Worm (Caenorhabditis elegans) whole organism, late embryonic: ENCODE data around the gene taf-10.

ENCODE experiments used
- C08G9.2 ChIP-seq: sonication (generic microtip); optimal IDR thresholded peaks from 2 replicates; lab custom pipeline; 2016; ENCODE audit warnings: mild to moderate bottlenecking, missing genetic modification characterization, moderate library complexity, missing compliant biosample characterization
- C38D4.7 ChIP-seq: fragments of 200-800 bp; sonication (Bioruptor generic); optimal IDR thresholded peaks from 2 replicates; lab custom pipeline; 2018; ENCODE audit warnings: mild to moderate bottlenecking, missing genetic modification characterization, moderate library complexity, missing compliant biosample characterization
- F13H6.1 ChIP-seq: sonication (generic microtip); optimal IDR thresholded peaks from 2 replicates; lab custom pipeline; 2016; ENCODE audit warnings: missing genetic modification characterization, missing compliant biosample characterization
- K02D7.2 ChIP-seq: sonication (generic microtip); optimal IDR thresholded peaks from 2 replicates; lab custom pipeline; 2017; ENCODE audit warnings: mild to moderate bottlenecking, missing genetic modification characterization, missing compliant biosample characterization
- T23F11.4 ChIP-seq: fragments of 200-800 bp; sonication (Bioruptor generic); optimal IDR thresholded peaks from 2 replicates; lab custom pipeline; 2018; ENCODE audit warnings: mild to moderate bottlenecking, missing genetic modification characterization, missing compliant biosample characterization
- ahr-1 ChIP-seq: sonication (generic microtip); optimal IDR thresholded peaks from 2 replicates; lab custom pipeline; 2016; ENCODE audit warnings: missing genetic modification characterization, missing compliant biosample characterization
- ama-1 ChIP-seq: fragments of 150-350 bp; optimal IDR thresholded peaks from 2 replicates; lab custom pipeline; 2014
- ceh-14 ChIP-seq: sonication (generic microtip); optimal IDR thresholded peaks from 2 replicates; lab custom pipeline; 2016; ENCODE audit warnings: missing genotype, missing genetic modification characterization, missing compliant biosample characterization
- ceh-18 ChIP-seq: sonication (generic microtip); optimal IDR thresholded peaks from 2 replicates; lab custom pipeline; 2016; ENCODE audit warnings: missing genetic modification characterization, missing compliant biosample characterization
- ceh-19 ChIP-seq: fragments of 200-800 bp; sonication (Bioruptor generic); optimal IDR thresholded peaks from 2 replicates; lab custom pipeline; 2018; ENCODE audit warnings: mild to moderate bottlenecking, missing genetic modification characterization, missing compliant biosample characterization
- ceh-2 ChIP-seq: sonication (generic microtip); optimal IDR thresholded peaks from 2 replicates; lab custom pipeline; 2016; ENCODE audit warnings: missing genotype, missing genetic modification characterization, missing compliant biosample characterization
- ceh-30 ChIP-seq: fragments of 150-350 bp; optimal IDR thresholded peaks from 2 replicates; lab custom pipeline; 2014; ENCODE audit warnings: missing biosample characterization, missing genetic modification characterization
- ceh-34 ChIP-seq: sonication (generic microtip); optimal IDR thresholded peaks from 2 replicates; lab custom pipeline; 2016; ENCODE audit warnings: mild to moderate bottlenecking, missing genetic modification characterization, missing compliant biosample characterization
- ceh-45 ChIP-seq: fragments of 200-800 bp; sonication (Bioruptor generic); IDR thresholded peaks from 2 replicates; pipeline ENCODE4 v1.3.6; 2022; ENCODE audit warnings: missing genetic modification reagents, missing genetic modification characterization, missing compliant biosample characterization
- ceh-48 ChIP-seq: sonication (generic microtip); optimal IDR thresholded peaks from 2 replicates; lab custom pipeline; 2016; ENCODE audit warnings: missing genetic modification characterization, inconsistent platforms, missing compliant biosample characterization
- ceh-9 ChIP-seq: sonication (generic microtip); optimal IDR thresholded peaks from 2 replicates; lab custom pipeline; 2016; ENCODE audit warnings: mild to moderate bottlenecking, missing genetic modification characterization, inconsistent platforms, missing compliant biosample characterization
- dmd-4 ChIP-seq: sonication (generic microtip); optimal IDR thresholded peaks from 2 replicates; lab custom pipeline; 2016; ENCODE audit warnings: borderline replicate concordance, missing genetic modification characterization, missing compliant biosample characterization
- dve-1 ChIP-seq: sonication (generic microtip); optimal IDR thresholded peaks from 2 replicates; lab custom pipeline; 2017; ENCODE audit warnings: antibody characterized with exemption, mild to moderate bottlenecking, missing genetic modification characterization, missing compliant biosample characterization
- eyg-1 ChIP-seq: sonication (generic microtip); optimal IDR thresholded peaks from 2 replicates; lab custom pipeline; 2016; ENCODE audit warnings: missing genotype, missing genetic modification characterization, missing compliant biosample characterization
- fkh-10 ChIP-seq: fragments of 150-350 bp; optimal IDR thresholded peaks from 2 replicates; lab custom pipeline; 2014; ENCODE audit warnings: missing biosample characterization, missing genetic modification reagents, missing genetic modification characterization
- fkh-6 ChIP-seq: sonication (generic microtip); optimal IDR thresholded peaks from 2 replicates; lab custom pipeline; 2016; ENCODE audit warnings: missing genetic modification characterization, missing compliant biosample characterization
- gmeb-2 ChIP-seq: sonication (generic microtip); optimal IDR thresholded peaks from 2 replicates; lab custom pipeline; 2016; ENCODE audit warnings: missing genetic modification characterization, inconsistent platforms, missing compliant biosample characterization
- hlh-13 ChIP-seq: fragments of 200-800 bp; sonication (Bioruptor generic); optimal IDR thresholded peaks from 2 replicates; lab custom pipeline; 2018; ENCODE audit warnings: mild to moderate bottlenecking, missing genetic modification characterization, missing compliant biosample characterization
- hlh-15 ChIP-seq: sonication (generic microtip); optimal IDR thresholded peaks from 2 replicates; lab custom pipeline; 2016; ENCODE audit warnings: missing genetic modification characterization, missing compliant biosample characterization
- hlh-6 ChIP-seq: sonication (generic microtip); optimal IDR thresholded peaks from 2 replicates; lab custom pipeline; 2016; ENCODE audit warnings: missing genotype, missing genetic modification characterization, missing compliant biosample characterization
- hlh-8 ChIP-seq: sonication (generic microtip); optimal IDR thresholded peaks from 2 replicates; lab custom pipeline; 2016; ENCODE audit warnings: missing genotype, missing genetic modification characterization, missing compliant biosample characterization
- lim-6 ChIP-seq: sonication (generic microtip); optimal IDR thresholded peaks from 2 replicates; lab custom pipeline; 2016; ENCODE audit warnings: missing genetic modification characterization, missing compliant biosample characterization
- lin-11 ChIP-seq: fragments of 200-800 bp; sonication (Bioruptor generic); optimal IDR thresholded peaks from 2 replicates; lab custom pipeline; 2018; ENCODE audit warnings: mild to moderate bottlenecking, missing genetic modification characterization, missing compliant biosample characterization
- mec-3 ChIP-seq: sonication (generic microtip); optimal IDR thresholded peaks from 2 replicates; lab custom pipeline; 2016; ENCODE audit warnings: borderline replicate concordance, missing genetic modification characterization, missing compliant biosample characterization
- nfya-1 ChIP-seq: sonication (generic microtip); optimal IDR thresholded peaks from 2 replicates; lab custom pipeline; 2017; ENCODE audit warnings: missing genetic modification characterization, mild to moderate bottlenecking, missing compliant biosample characterization, antibody characterized with exemption, moderate library complexity
- nhr-11 ChIP-seq: fragments of 150-350 bp; optimal IDR thresholded peaks from 2 replicates; lab custom pipeline; 2014; ENCODE audit warnings: missing biosample characterization, missing genetic modification characterization
- npax-4 ChIP-seq: sonication (generic microtip); optimal IDR thresholded peaks from 2 replicates; lab custom pipeline; 2016; ENCODE audit warnings: missing genetic modification characterization, missing compliant biosample characterization
- odd-2 ChIP-seq: sonication (generic microtip); optimal IDR thresholded peaks from 2 replicates; lab custom pipeline; 2017; ENCODE audit warnings: antibody characterized with exemption, mild to moderate bottlenecking, missing genetic modification characterization, missing compliant biosample characterization
- pag-3 ChIP-seq: sonication (generic microtip); optimal IDR thresholded peaks from 2 replicates; lab custom pipeline; 2016; ENCODE audit warnings: missing compliant biosample characterization, missing genetic modification characterization, borderline replicate concordance
- pha-2 ChIP-seq: sonication (generic microtip); optimal IDR thresholded peaks from 2 replicates; lab custom pipeline; 2017; ENCODE audit warnings: mild to moderate bottlenecking, missing genetic modification characterization, missing compliant biosample characterization
- pha-4 ChIP-seq: fragments of 150-350 bp; optimal IDR thresholded peaks from 2 replicates; lab custom pipeline; 2018; ENCODE audit warnings: missing biosample characterization, missing genetic modification reagents, missing genetic modification characterization
- pqm-1 ChIP-seq: sonication (generic microtip); optimal IDR thresholded peaks from 2 replicates; lab custom pipeline; 2016; ENCODE audit warnings: missing genetic modification characterization, missing compliant biosample characterization
- pros-1 ChIP-seq: fragments of 150-350 bp; optimal IDR thresholded peaks from 2 replicates; lab custom pipeline; 2014; ENCODE audit warnings: missing biosample characterization, missing genetic modification reagents, missing genetic modification characterization
- ref-2 ChIP-seq: sonication (generic microtip); optimal IDR thresholded peaks from 2 replicates; lab custom pipeline; 2016; ENCODE audit warnings: missing genetic modification characterization, missing compliant biosample characterization
- rnt-1 ChIP-seq: sonication (generic microtip); optimal IDR thresholded peaks from 2 replicates; lab custom pipeline; 2016; ENCODE audit warnings: missing genetic modification characterization, missing compliant biosample characterization
- sdc-2 ChIP-seq: sonication (generic microtip); optimal IDR thresholded peaks from 2 replicates; lab custom pipeline; 2016; ENCODE audit warnings: missing genotype, missing genetic modification characterization, missing compliant biosample characterization
- sox-4 ChIP-seq: sonication (generic microtip); optimal IDR thresholded peaks from 2 replicates; lab custom pipeline; 2017; ENCODE audit warnings: mild to moderate bottlenecking, missing genetic modification characterization, inconsistent platforms, missing compliant biosample characterization
- syd-9 ChIP-seq: sonication (generic microtip); optimal IDR thresholded peaks from 2 replicates; lab custom pipeline; 2016; ENCODE audit warnings: mild to moderate bottlenecking, missing genetic modification characterization, moderate library complexity, missing compliant biosample characterization
- tbx-2 ChIP-seq: sonication (generic microtip); optimal IDR thresholded peaks from 2 replicates; lab custom pipeline; 2016; ENCODE audit warnings: missing genetic modification characterization, missing compliant biosample characterization
- tbx-7 ChIP-seq: sonication (generic microtip); optimal IDR thresholded peaks from 2 replicates; lab custom pipeline; 2016; ENCODE audit warnings: missing genotype, missing genetic modification characterization, missing compliant biosample characterization
- ttx-3 ChIP-seq: sonication (generic microtip); optimal IDR thresholded peaks from 2 replicates; lab custom pipeline; 2016; ENCODE audit warnings: missing genetic modification reagents, missing genetic modification characterization, missing compliant biosample characterization
- unc-42 ChIP-seq: sonication (generic microtip); optimal IDR thresholded peaks from 2 replicates; lab custom pipeline; 2016; ENCODE audit warnings: missing genotype, missing genetic modification characterization, missing compliant biosample characterization
- unc-55 ChIP-seq: sonication (generic microtip); optimal IDR thresholded peaks from 2 replicates; lab custom pipeline; 2017; ENCODE audit warnings: missing biosample characterization, missing genetic modification reagents, missing genetic modification characterization
- zip-5 ChIP-seq: sonication (generic microtip); optimal IDR thresholded peaks from 2 replicates; lab custom pipeline; 2016; ENCODE audit warnings: missing genetic modification characterization, missing compliant biosample characterization
- ztf-16 ChIP-seq: sonication (generic microtip); optimal IDR thresholded peaks from 2 replicates; lab custom pipeline; 2017; ENCODE audit warnings: missing genetic modification characterization, missing compliant biosample characterization

Gene taf-10

ce11 chrV:4731154-4731961, 44.5 kb downstream of the taf-10 start, which contains the start of gene F39G3.3 (continued):
- TF ChIP-seq ahr-1 (peak; percentile 78), hlh-15 (tag; lab: Kevin White, UChicago) (peak; percentile 79), T23F11.4 (peak; percentile 65), tbx-7 (tag; lab: Kevin White, UChicago) (peak; percentile 54), ceh-9 (no peak), C38D4.7 (peak; percentile 83), lin-11 (tag; lab: Kevin White, UChicago) (peak; percentile 78), ttx-3 (tag; lab: Kevin White, UChicago) (peak; percentile 91), mec-3 (tag; lab: Kevin White, UChicago) (no peak), C08G9.2 (tag; lab: Kevin White, UChicago) (peak; percentile 68), gmeb-2 (tag; lab: Kevin White, UChicago) (peak; percentile 86), lim-6 (tag; lab: Kevin White, UChicago) (peak; percentile 62), nfya-1 (tag; lab: Kevin White, UChicago) (peak; percentile 89), F13H6.1 (tag; lab: Kevin White, UChicago) (peak; percentile 74), fkh-10 (peak; percentile 66), ceh-14 (peak; percentile 97), ama-1 (lab: Kevin White, UChicago) (no peak), dmd-4 (tag; lab: Kevin White, UChicago) (peak; percentile 70), pqm-1 (tag; lab: Kevin White, UChicago) (no peak), ceh-18 (tag; lab: Kevin White, UChicago) (peak; percentile 58), ceh-30 (tag; lab: Kevin White, UChicago) (peak; percentile 26), sox-4 (tag; lab: Kevin White, UChicago) (peak; percentile 88), K02D7.2 (tag; lab: Kevin White, UChicago) (peak; percentile 83), pros-1 (tag; lab: Kevin White, UChicago) (no peak), sdc-2 (tag; lab: Kevin White, UChicago) (peak; percentile 67), ceh-45 (peak; percentile 68), rnt-1 (tag; lab: Kevin White, UChicago) (peak; percentile 82), ztf-16 (tag; lab: Kevin White, UChicago) (peak; percentile 74), zip-5 (tag; lab: Kevin White, UChicago) (peak; percentile 86), dve-1 (tag; lab: Kevin White, UChicago) (no peak), eyg-1 (tag; lab: Kevin White, UChicago) (peak; percentile 75), ceh-48 (tag; lab: Kevin White, UChicago) (peak; percentile 88), pag-3 (peak; percentile 2), npax-4 (peak; percentile 80), pha-2 (tag; lab: Kevin White, UChicago) (peak; percentile 88), pha-4 (tag; lab: Kevin White, UChicago) (no peak), ref-2 (tag; lab: Kevin White, UChicago) (peak; percentile 71), unc-55 (GFP tag; lab: Kevin White, UChicago) (no peak), hlh-13 (GFP tag; lab: Kevin White, UChicago) (peak; percentile 70), hlh-8 (tag; lab: Kevin White, UChicago) (peak; percentile 89), odd-2 (tag; lab: Kevin White, UChicago) (peak; percentile 90), nhr-11 (tag; lab: Kevin White, UChicago) (no peak), ceh-34 (peak; percentile 86), ceh-19 (peak; percentile 88), syd-9 (peak; percentile 77), fkh-6 (peak; percentile 83), tbx-2 (tag; lab: Kevin White, UChicago) (peak; percentile 89), ceh-2 (tag; lab: Kevin White, UChicago) (peak; percentile 91), unc-42 (tag; lab: Kevin White, UChicago) (peak; percentile 92), hlh-6 (peak; percentile 76)
